Worm (Caenorhabditis elegans): Measurements from ENCODE around the gene pag-3.

DNA sequence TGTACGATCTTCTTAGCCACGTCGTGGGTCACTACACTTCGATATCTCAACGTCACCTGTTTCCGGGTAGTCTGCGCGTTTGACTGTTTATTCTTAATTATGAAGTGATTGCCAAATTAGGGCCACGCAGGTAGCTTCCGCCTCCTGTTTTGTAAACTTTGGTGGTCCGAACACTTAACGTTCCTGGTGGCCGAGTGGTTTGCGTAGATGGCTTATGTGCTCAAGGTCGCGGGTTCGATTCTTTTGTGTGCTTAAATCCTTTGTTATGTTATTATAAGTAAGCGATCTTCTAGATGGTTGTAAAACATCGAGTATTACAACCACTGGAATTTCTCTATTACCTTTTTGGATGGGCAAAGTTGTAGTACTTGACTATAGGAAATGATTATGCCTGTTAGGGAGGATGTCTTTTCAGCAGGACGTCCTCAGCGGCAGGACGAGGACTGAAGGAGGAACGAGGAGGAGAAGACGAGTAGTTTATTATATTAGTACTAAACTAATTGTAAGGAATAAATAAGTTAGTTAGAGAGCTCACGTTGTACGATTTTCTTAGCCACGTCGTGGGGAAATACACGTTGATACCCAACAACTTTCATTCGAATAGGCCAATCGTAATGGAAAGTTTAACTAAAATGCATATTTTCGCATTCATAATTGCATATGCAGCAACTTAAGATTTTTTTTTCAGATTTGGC lies 22.5 kb upstream of the pag-3 start:
- no peak for TF ChIP-seq M03D4.4 (tag; optimal IDR thresholded peaks at IDR 0.05)
- no peak for TF ChIP-seq snpc-4 (tag; optimal IDR thresholded peaks at IDR 0.05)
- no peak for TF ChIP-seq unc-62 (GFP tag; optimal IDR thresholded peaks at IDR 0.05)
- no peak for TF ChIP-seq nhr-76 (tag; optimal IDR thresholded peaks at IDR 0.05)
- no peak for TF ChIP-seq sptf-1 (tag; optimal IDR thresholded peaks at IDR 0.05)
- no peak for TF ChIP-seq lin-13 (tag; optimal IDR thresholded peaks at IDR 0.05)
- no peak for TF ChIP-seq nhr-28 (tag; optimal IDR thresholded peaks at IDR 0.05)
- no peak for TF ChIP-seq drap-1 (GFP tag; optimal IDR thresholded peaks at IDR 0.05)

Measured in whole organism, mixed stage, embryonic.